Worm (Caenorhabditis elegans): ENCODE measurements around the gene T26E4.18.
"Not testable (repeated sequence)": the region's sequence is repeated elsewhere in the genome, so short reads cannot be mapped to it uniquely, and the experiment has no call there.

Gene T26E4.18

ce11 chrV:15817746-15818145 is 14.1 kb upstream of the T26E4.18 start, which contains the start of gene abf-3:
Gene abf-3 (minus strand): TSS chrV:15817846.
- TF ChIP-seq cog-1 (tag; optimal IDR thresholded peaks at IDR 0.05), result no peak

ce11 chrV:15815962-15816432 is 12.3 kb upstream of the T26E4.18 start, which contains the start of the genes fbxa-69 and F54B8.4:
Gene fbxa-69 (minus strand): TSS chrV:15815971.
Gene F54B8.4 (plus strand): TSS chrV:15816382.
- TF ChIP-seq ref-1 (GFP tag; conservative IDR thresholded peaks at IDR 0.05), result no peak
- no peak for TF ChIP-seq T22C8.4 (GFP tag; IDR thresholded peaks at IDR 0.05)
- no peak for TF ChIP-seq ztf-29 (GFP tag; IDR thresholded peaks at IDR 0.05)
- TF ChIP-seq flt-1 (GFP tag; IDR thresholded peaks at IDR 0.05), result no peak
- TF ChIP-seq med-1 (GFP tag; optimal IDR thresholded peaks at IDR 0.05; ENCODE audit: insufficient read depth), result no peak
- no peak for TF ChIP-seq klf-2 (GFP tag; conservative IDR thresholded peaks at IDR 0.05)
- no peak for TF ChIP-seq tab-1 (GFP tag; IDR thresholded peaks at IDR 0.05)

- TF ChIP-seq T22C8.4 (GFP tag; IDR thresholded peaks at IDR 0.05); ztf-23 (GFP tag; IDR thresholded peaks at IDR 0.05); klf-2 (GFP tag; conservative IDR thresholded peaks at IDR 0.05): not testable (repeated sequence)
Measured at ce11 chrV:15811982-15812381, 8.3 kb upstream of the T26E4.18 start, which contains the start of gene nhr-282. Gene nhr-282 (plus strand): TSS chrV:15812282.

- TF ChIP-seq ztf-23 (GFP tag; IDR thresholded peaks at IDR 0.05) (no peak), flt-1 (GFP tag; IDR thresholded peaks at IDR 0.05) (no peak), tab-1 (GFP tag; IDR thresholded peaks at IDR 0.05) (no peak), cog-1 (tag; optimal IDR thresholded peaks at IDR 0.05) (no peak), med-1 (GFP tag; optimal IDR thresholded peaks at IDR 0.05; ENCODE audit: insufficient read depth) (no peak), T22C8.4 (GFP tag; IDR thresholded peaks at IDR 0.05) (no peak), klf-2 (GFP tag; conservative IDR thresholded peaks at IDR 0.05) (no peak), ref-1 (GFP tag; conservative IDR thresholded peaks at IDR 0.05) (no peak), ztf-29 (GFP tag; IDR thresholded peaks at IDR 0.05) (no peak)
Measured at ce11 chrV:15810446-15810845, 6.8 kb upstream of the T26E4.18 start, which contains the start of gene F54B8.1. Gene F54B8.1 (plus strand): TSS chrV:15810746.

- TF ChIP-seq cog-1 (tag; optimal IDR thresholded peaks at IDR 0.05) (no peak), ref-1 (GFP tag; conservative IDR thresholded peaks at IDR 0.05) (no peak), tab-1 (GFP tag; IDR thresholded peaks at IDR 0.05) (no peak), ztf-23 (GFP tag; IDR thresholded peaks at IDR 0.05) (no peak), med-1 (GFP tag; optimal IDR thresholded peaks at IDR 0.05; ENCODE audit: insufficient read depth) (no peak), flt-1 (GFP tag; IDR thresholded peaks at IDR 0.05) (no peak), klf-2 (GFP tag; conservative IDR thresholded peaks at IDR 0.05) (no peak), ztf-29 (GFP tag; IDR thresholded peaks at IDR 0.05) (no peak), T22C8.4 (GFP tag; IDR thresholded peaks at IDR 0.05) (no peak)
Measured at ce11 chrV:15809543-15809942, 5.9 kb upstream of the T26E4.18 start, which contains the start of gene srsx-36. Gene srsx-36 (minus strand): TSS chrV:15809643.

- not testable (repeated sequence) for TF ChIP-seq ref-1 (GFP tag; conservative IDR thresholded peaks at IDR 0.05); tab-1 (GFP tag; IDR thresholded peaks at IDR 0.05); klf-2 (GFP tag; conservative IDR thresholded peaks at IDR 0.05)
Measured at ce11 chrV:15807420-15807819, 3.8 kb upstream of the T26E4.18 start, which contains the start of gene srsx-38. Gene srsx-38 (minus strand): TSS chrV:15807520.

- not testable (repeated sequence) for TF ChIP-seq flt-1, T22C8.4, ztf-29 (GFP tag; IDR thresholded peaks at IDR 0.05)
Measured at ce11 chrV:15803079-15803478, 569 bp downstream of the T26E4.18 start, which contains the start of gene srd-27. Gene srd-27 (plus strand): TSS chrV:15803379.

- TF ChIP-seq cog-1 (tag; optimal IDR thresholded peaks at IDR 0.05); ztf-29 (GFP tag; IDR thresholded peaks at IDR 0.05); klf-2 (GFP tag; conservative IDR thresholded peaks at IDR 0.05): not testable (repeated sequence)
Measured at ce11 chrV:15802623-15803022, 1.0 kb downstream of the T26E4.18 start, which contains the start of gene T26E4.9. Gene T26E4.9 (minus strand): TSS chrV:15802723.

ce11 chrV:15798108-15798507 is 5.5 kb downstream of the T26E4.18 start, which contains the start of gene T26E4.10:
Gene T26E4.10 (minus strand): TSS chrV:15798208.
- TF ChIP-seq ref-1 (GFP tag; conservative IDR thresholded peaks at IDR 0.05), result no peak
- no peak for TF ChIP-seq ztf-23 (GFP tag; IDR thresholded peaks at IDR 0.05)
- no peak for TF ChIP-seq klf-2 (GFP tag; conservative IDR thresholded peaks at IDR 0.05)
- TF ChIP-seq flt-1 (GFP tag; IDR thresholded peaks at IDR 0.05), result no peak
- TF ChIP-seq med-1 (GFP tag; optimal IDR thresholded peaks at IDR 0.05; ENCODE audit: insufficient read depth), result no peak
- TF ChIP-seq ztf-29 (GFP tag; IDR thresholded peaks at IDR 0.05), result no peak
- no peak for TF ChIP-seq T22C8.4 (GFP tag; IDR thresholded peaks at IDR 0.05)
- no peak for TF ChIP-seq cog-1 (tag; optimal IDR thresholded peaks at IDR 0.05)
- no peak for TF ChIP-seq tab-1 (GFP tag; IDR thresholded peaks at IDR 0.05)

- no peak for TF ChIP-seq cog-1 (tag; optimal IDR thresholded peaks at IDR 0.05)
- TF ChIP-seq ztf-23 (GFP tag; IDR thresholded peaks at IDR 0.05), result no peak
- TF ChIP-seq klf-2 (GFP tag; conservative IDR thresholded peaks at IDR 0.05), result no peak
- TF ChIP-seq tab-1 (GFP tag; IDR thresholded peaks at IDR 0.05), result no peak
- no peak for TF ChIP-seq med-1 (GFP tag; optimal IDR thresholded peaks at IDR 0.05; ENCODE audit: insufficient read depth)
- no peak for TF ChIP-seq ref-1 (GFP tag; conservative IDR thresholded peaks at IDR 0.05)
- TF ChIP-seq T22C8.4 (GFP tag; IDR thresholded peaks at IDR 0.05), result no peak
- TF ChIP-seq ztf-29 (GFP tag; IDR thresholded peaks at IDR 0.05), result no peak
- TF ChIP-seq flt-1 (GFP tag; IDR thresholded peaks at IDR 0.05), result no peak
Measured at ce11 chrV:15796087-15796486, 7.6 kb downstream of the T26E4.18 start, which contains the start of gene nhr-223. Gene nhr-223 (plus strand): TSS chrV:15796387.

Data from whole organism, midembryonic.